Worm (Caenorhabditis elegans) whole organism, young adult: ENCODE measurements around the gene B0304.4.

ENCODE experiments used
- F49E8.2 ChIP-seq: sonication (generic microtip); optimal IDR thresholded peaks from 3 replicates; lab custom pipeline; 2017; ENCODE audit warnings: missing genetic modification characterization, mild to moderate bottlenecking, missing compliant biosample characterization, antibody characterized with exemption, moderate library complexity; ENCODE audit not compliant: insufficient read depth
- F52B5.7 ChIP-seq: sonication (generic microtip); optimal IDR thresholded peaks from 2 replicates; lab custom pipeline; 2016; ENCODE audit warnings: mild to moderate bottlenecking, missing genetic modification characterization, missing compliant biosample characterization
- F55B11.4 ChIP-seq: sonication (generic microtip); optimal IDR thresholded peaks from 2 replicates; lab custom pipeline; 2016; ENCODE audit warnings: missing compliant biosample characterization, missing genetic modification characterization, borderline replicate concordance; ENCODE audit not compliant: insufficient read depth
- ama-1 ChIP-seq, 3 experiments: fragments of 150-350 bp in 1 of 3; sonication (generic microtip) in 2 of 3; optimal IDR thresholded peaks; 2 replicates each; lab custom pipeline; 2014 to 2018; ENCODE audit warnings: missing biosample characterization in 2 of 3, missing genetic modification characterization in 2 of 3, missing genetic modification reagents in 2 of 3
- unc-62 ChIP-seq: fragments of 150-350 bp; optimal IDR thresholded peaks from 2 replicates; lab custom pipeline; 2014; ENCODE audit warnings: missing biosample characterization, missing genetic modification reagents, missing genetic modification characterization

DNA sequence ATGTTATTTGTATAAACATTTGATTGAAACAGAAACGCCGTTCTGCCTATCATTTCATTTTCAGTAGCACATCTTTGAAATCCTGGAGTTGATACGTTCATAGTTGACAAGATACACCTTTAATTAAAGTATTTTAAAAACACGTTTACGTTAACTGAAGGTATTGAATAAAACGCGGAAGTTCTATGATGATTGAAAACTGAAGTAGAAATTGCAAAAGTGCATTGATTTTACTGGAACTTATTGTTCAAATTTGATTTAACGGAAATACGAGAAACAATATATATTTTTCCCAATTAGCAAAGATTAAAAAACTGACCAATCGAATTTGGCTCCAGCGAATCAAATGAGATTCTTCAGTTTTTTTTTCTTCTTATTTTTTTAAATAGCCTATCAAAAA lies 20.5 kb upstream of the B0304.4 start, which contains the start of gene sra-34:
- TF ChIP-seq F52B5.7 (tag; lab: Kevin White, UChicago): no peak
- no peak for TF ChIP-seq F49E8.2 (tag; lab: Kevin White, UChicago)
- no peak for TF ChIP-seq unc-62
- no peak for TF ChIP-seq F55B11.4
- no peak for TF ChIP-seq ama-1 (optimal IDR thresholded peaks at IDR 0.05; lab: Kevin White, UChicago)
- TF ChIP-seq ama-1 (GFP tag; optimal IDR thresholded peaks at IDR 0.05; lab: Kevin White, UChicago): no peak
